Fruit fly (Drosophila melanogaster): ENCODE results near the gene CG13607.

CG13607 gene

DNA sequence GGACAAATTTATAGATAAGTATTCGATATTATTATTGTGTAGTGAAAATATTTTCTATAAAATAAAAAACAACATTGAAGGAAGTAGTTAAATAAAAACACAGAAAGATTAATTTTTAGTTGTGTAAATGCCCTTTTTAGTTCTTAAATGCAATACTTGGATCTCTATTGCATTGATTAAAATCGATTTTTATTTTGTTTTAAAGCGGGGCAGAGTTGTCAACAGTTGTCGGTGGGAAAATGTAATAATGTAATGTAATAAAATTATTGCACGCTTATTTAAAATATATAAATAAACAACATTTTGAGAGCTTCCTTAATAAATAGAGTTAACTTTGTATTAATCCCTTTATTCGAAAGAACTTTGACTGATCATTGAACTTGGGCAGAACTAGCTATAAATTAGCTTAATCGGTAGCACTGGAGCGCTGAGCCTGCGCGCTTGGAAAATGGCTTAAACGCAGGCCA, 47.5 kb upstream of the CG13607 start, which contains the start of gene Apc2 (continued):
- TF ChIP-seq Dll (GFP tag; IDR thresholded peaks at IDR 0.05; ENCODE audit: partially characterized antibody) (peak; percentile 78), CG4617 (GFP tag; optimal IDR thresholded peaks at IDR 0.05; ENCODE audit: borderline replicate concordance) (no peak), zfh2 (GFP tag; optimal IDR thresholded peaks at IDR 0.05) (peak; percentile 29), Chrac-16 (GFP tag; optimal IDR thresholded peaks at IDR 0.05) (peak; percentile 47), CG13894 (tag; optimal IDR thresholded peaks at IDR 0.05) (peak; percentile 52), CG17568 (GFP tag; optimal IDR thresholded peaks at IDR 0.05) (no peak), B-H1 (GFP tag; IDR thresholded peaks at IDR 0.05) (no peak; the same call in 2 of the 3 replicates), lbe (GFP tag; optimal IDR thresholded peaks at IDR 0.05) (peak; percentile 14), D (optimal IDR thresholded peaks at IDR 0.05) (no peak), D (GFP tag; optimal IDR thresholded peaks at IDR 0.05) (peak; percentile 16), bowl (GFP tag; IDR thresholded peaks at IDR 0.05) (no peak), en (GFP tag; optimal IDR thresholded peaks at IDR 0.05) (no peak), CG43689 (GFP tag; IDR thresholded peaks at IDR 0.05) (no peak), Fer1 (GFP tag; optimal IDR thresholded peaks at IDR 0.05) (peak; percentile 30), gt (GFP tag; IDR thresholded peaks at IDR 0.05) (no peak), disco-r (GFP tag; optimal IDR thresholded peaks at IDR 0.05) (no peak), Nf-YC (tag; optimal IDR thresholded peaks at IDR 0.05) (peak; percentile 62), mam (GFP tag; optimal IDR thresholded peaks at IDR 0.05) (peak; percentile 41), nau (GFP tag; optimal IDR thresholded peaks at IDR 0.05) (no peak), CG15269 (tag; optimal IDR thresholded peaks at IDR 0.05) (peak; percentile 67), lmd (GFP tag; IDR thresholded peaks at IDR 0.05) (peak; percentile 64), Hr51 (GFP tag; optimal IDR thresholded peaks at IDR 0.05) (peak; percentile 3 to 65), CG15696 (tag; optimal IDR thresholded peaks at IDR 0.05) (peak; percentile 61), Bteb2 (GFP tag; optimal IDR thresholded peaks at IDR 0.05) (no peak), HLH54F (GFP tag; optimal IDR thresholded peaks at IDR 0.05) (peak; percentile 36), CG31224 (GFP tag; IDR thresholded peaks at IDR 0.05) (peak; percentile 32; the same call in 1 of the 2 replicates), CG16813 (GFP tag; IDR thresholded peaks at IDR 0.05; ENCODE audit: partially characterized antibody) (peak; percentile 51; the same call in 1 of the 3 replicates), CG3838 (GFP tag; optimal IDR thresholded peaks at IDR 0.05) (peak; percentile 25), gce (GFP tag; IDR thresholded peaks at IDR 0.05) (0 out of 3 replicates have a peak, but pooled peaks have one; percentile 8), exex (tag; optimal IDR thresholded peaks at IDR 0.05) (no peak), Nf-YA (GFP tag; IDR thresholded peaks at IDR 0.05) (no peak), NK7.1 (GFP tag; optimal IDR thresholded peaks at IDR 0.05) (no peak), cad (GFP tag; optimal IDR thresholded peaks at IDR 0.05) (no peak), Spps (tag; optimal IDR thresholded peaks at IDR 0.05) (peak; percentile 23), Xrp1 (GFP tag; IDR thresholded peaks at IDR 0.05) (peak; percentile 76), CG11456 (GFP tag; IDR thresholded peaks at IDR 0.05) (no peak), Fer2 (tag; optimal IDR thresholded peaks at IDR 0.05) (peak; percentile 42), ato (GFP tag; IDR thresholded peaks at IDR 0.05; ENCODE audit: partially characterized antibody) (no peak), sens-2 (GFP tag; IDR thresholded peaks at IDR 0.05) (no peak), CG9817 (tag; optimal IDR thresholded peaks at IDR 0.05) (peak; percentile 58), Hsf (GFP tag; optimal IDR thresholded peaks at IDR 0.05) (peak; percentile 52), CG31388 (GFP tag; optimal IDR thresholded peaks at IDR 0.05) (no peak), D19B (GFP tag; optimal IDR thresholded peaks at IDR 0.05) (peak; percentile 36), esg (GFP tag; conservative IDR thresholded peaks at IDR 0.05) (peak; percentile 72), CG6813 (GFP tag; optimal IDR thresholded peaks at IDR 0.05) (no peak), CG8281 (tag; optimal IDR thresholded peaks at IDR 0.05) (no peak), CG13624 (GFP tag; optimal IDR thresholded peaks at IDR 0.05) (no peak), CG9876 (GFP tag; optimal IDR thresholded peaks at IDR 0.05) (no peak), Poxn (GFP tag; IDR thresholded peaks at IDR 0.05) (no peak), CG6175 (GFP tag; IDR thresholded peaks at IDR 0.05) (no peak), rib (GFP tag; IDR thresholded peaks at IDR 0.05) (no peak)
